Worm (Caenorhabditis elegans): ENCODE results near the gene F43H9.3.

The F43H9.3 gene

DNA sequence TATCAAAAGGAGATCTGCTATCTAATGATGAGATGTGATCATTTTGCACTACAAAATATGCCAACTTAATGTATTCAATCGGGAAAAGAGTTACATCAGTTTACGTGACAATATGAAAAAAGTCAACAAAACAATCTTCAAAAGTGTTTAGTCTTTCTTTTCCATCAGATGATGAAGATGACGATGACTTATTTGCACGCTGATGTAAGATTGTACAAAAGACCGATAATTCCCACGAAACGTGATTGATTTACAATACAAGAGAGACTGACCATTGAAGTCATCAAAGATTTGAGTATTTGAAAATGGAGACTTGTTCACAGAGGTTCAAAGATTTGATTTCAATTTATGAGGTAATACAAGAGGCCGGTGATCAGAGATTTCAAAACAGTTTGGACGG is 519 bp upstream of the F43H9.3 start (continued):
- TF ChIP-seq efl-1 (optimal IDR thresholded peaks at IDR 0.05) (no peak), efl-1 (GFP tag; optimal IDR thresholded peaks at IDR 0.05 in 1 of 2) (peak in 1 of 2 experiments; percentile 43)

DNA sequence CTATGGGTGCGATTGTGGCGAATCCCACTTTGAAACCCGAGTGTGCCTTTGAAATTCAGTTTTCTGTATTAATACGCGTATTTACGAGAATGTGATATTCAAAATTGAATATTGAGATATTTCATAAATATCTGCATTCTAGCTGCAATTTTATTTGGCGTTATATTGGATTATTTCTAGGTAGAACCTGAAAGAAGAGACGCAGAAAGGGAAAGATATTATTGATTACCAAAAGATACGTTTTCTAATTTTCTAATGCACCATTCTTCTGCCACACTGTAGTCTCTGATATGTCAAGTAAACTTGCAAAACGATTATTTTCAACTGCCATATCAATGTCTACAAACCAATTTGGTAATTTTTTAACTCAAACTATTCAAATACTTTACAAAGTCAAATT is 2.7 kb downstream of the F43H9.3 start, which contains the start of gene ech-3:
ech-3 (plus strand) TSS at position 178 of the 400 bp plus-strand sequence.
- TF ChIP-seq lin-13 (GFP tag; optimal IDR thresholded peaks at IDR 0.05), result no peak
- TF ChIP-seq blmp-1 (tag; optimal IDR thresholded peaks at IDR 0.05), result peak; percentile 8
- no peak for TF ChIP-seq egl-27 (tag; optimal IDR thresholded peaks at IDR 0.05)
- peak in 1 of 2 experiments; percentile 5 for TF ChIP-seq efl-1 (optimal IDR thresholded peaks at IDR 0.05)
- peak in 1 of 2 experiments; percentile 84 for TF ChIP-seq efl-1 (GFP tag; optimal IDR thresholded peaks at IDR 0.05 in 1 of 2)
- TF ChIP-seq lin-35 (GFP tag; optimal IDR thresholded peaks at IDR 0.05), result peak in 1 of 2 experiments; percentile 30
- peak; percentile 31 for TF ChIP-seq nhr-20 (tag; optimal IDR thresholded peaks at IDR 0.05)
- TF ChIP-seq ama-1 (optimal IDR thresholded peaks at IDR 0.05), result no peak
- TF ChIP-seq ztf-11 (tag; optimal IDR thresholded peaks at IDR 0.05), result no peak
- TF ChIP-seq ces-1 (GFP tag; optimal IDR thresholded peaks at IDR 0.05), result no peak
- TF ChIP-seq hpl-2 (GFP tag; optimal IDR thresholded peaks at IDR 0.05), result no peak

DNA sequence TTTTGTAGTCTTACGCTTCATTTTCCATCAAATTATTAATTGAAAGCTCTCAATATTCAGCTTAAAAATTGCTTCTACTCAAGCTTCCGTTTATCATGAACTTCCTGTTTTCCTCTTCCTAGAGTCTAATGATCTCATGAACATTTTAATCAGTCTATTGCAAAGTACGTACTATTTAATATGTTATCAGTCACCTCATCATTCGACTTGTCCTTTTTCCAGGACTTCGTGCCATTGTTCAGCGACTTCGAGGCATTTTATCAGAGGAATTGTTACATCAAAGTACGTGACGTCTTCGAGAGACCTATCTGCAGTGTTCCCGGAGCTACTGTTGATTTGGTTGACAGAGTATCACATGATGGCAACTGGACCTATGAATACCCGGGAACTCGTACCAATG is 5.0 kb downstream of the F43H9.3 start:
- TF ChIP-seq elt-2 (tag; optimal IDR thresholded peaks at IDR 0.05), result peak; percentile 17
- no peak for TF ChIP-seq zip-4 (GFP tag; optimal IDR thresholded peaks at IDR 0.05)
- TF ChIP-seq pqm-1 (tag; optimal IDR thresholded peaks at IDR 0.05), result peak; percentile 1

DNA sequence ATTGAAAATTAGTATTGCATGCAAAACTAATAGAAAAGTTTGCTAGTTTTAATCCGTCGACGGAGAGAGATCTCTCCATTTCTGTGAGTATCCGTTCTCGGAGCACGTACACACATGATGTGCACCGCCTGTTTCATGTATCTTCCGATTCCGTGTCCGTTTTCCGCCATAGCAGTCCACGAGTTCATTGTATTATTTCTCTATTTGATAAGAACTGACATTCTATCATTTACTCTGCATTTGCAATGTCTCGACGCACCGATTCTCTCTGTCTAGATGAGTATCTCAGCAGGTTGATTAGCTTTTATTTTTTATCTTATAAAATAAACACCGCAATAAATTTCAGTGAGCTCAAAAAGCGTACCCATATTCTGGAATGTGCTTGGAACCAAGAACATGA is 5.8 kb downstream of the F43H9.3 start:
- peak; percentile 18 for TF ChIP-seq elt-2 (tag; optimal IDR thresholded peaks at IDR 0.05)
- TF ChIP-seq snu-23 (GFP tag; optimal IDR thresholded peaks at IDR 0.05), result no peak

DNA sequence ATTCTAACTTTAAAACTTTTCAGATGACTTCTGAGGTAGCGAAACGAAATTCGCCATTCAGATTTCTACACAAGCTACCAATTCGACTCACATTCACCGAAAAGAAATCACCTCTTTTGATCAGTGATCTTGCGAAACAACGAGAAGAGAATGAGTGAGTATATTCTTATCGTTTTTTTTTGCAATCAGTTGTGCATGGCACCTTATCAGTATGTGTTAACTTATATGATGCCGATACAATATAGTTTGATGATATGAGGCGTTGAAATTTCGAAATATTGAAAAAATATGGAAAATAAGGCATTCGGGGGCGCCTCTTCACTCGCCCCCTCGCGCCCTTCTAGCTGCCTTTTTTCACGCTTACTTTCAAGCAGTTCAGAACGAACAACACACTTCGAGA is 6.8 kb downstream of the F43H9.3 start:
- TF ChIP-seq snpc-4 (tag; optimal IDR thresholded peaks at IDR 0.05), result no peak
- TF ChIP-seq efl-3 (GFP tag; optimal IDR thresholded peaks at IDR 0.05), result no peak
- peak; percentile 14 for TF ChIP-seq jun-1 (tag; optimal IDR thresholded peaks at IDR 0.05)
- TF ChIP-seq isw-1 (GFP tag; IDR thresholded peaks at IDR 0.05), result no peak
- no peak for TF ChIP-seq fos-1 (tag; optimal IDR thresholded peaks at IDR 0.05)
- no peak for TF ChIP-seq ztf-11 (tag; optimal IDR thresholded peaks at IDR 0.05)
- TF ChIP-seq mab-9 (GFP tag; IDR thresholded peaks at IDR 0.05), result no peak
- TF ChIP-seq lin-39 (tag; optimal IDR thresholded peaks at IDR 0.05), result no peak
- TF ChIP-seq ceh-63 (GFP tag; optimal IDR thresholded peaks at IDR 0.05), result no peak
- no peak for TF ChIP-seq ets-5 (GFP tag; IDR thresholded peaks at IDR 0.05)
- no peak for TF ChIP-seq unc-98 (GFP tag; IDR thresholded peaks at IDR 0.05)
- TF ChIP-seq snu-23 (GFP tag; optimal IDR thresholded peaks at IDR 0.05), result no peak
- no peak for TF ChIP-seq nhr-11 (tag; optimal IDR thresholded peaks at IDR 0.05)
- TF ChIP-seq fkh-4 (tag; optimal IDR thresholded peaks at IDR 0.05; ENCODE audit: borderline replicate concordance), result no peak
- no peak for TF ChIP-seq dpl-1 (GFP tag; optimal IDR thresholded peaks at IDR 0.05)
- TF ChIP-seq C04F5.9 (tag; optimal IDR thresholded peaks at IDR 0.05), result no peak
- TF ChIP-seq lsy-2 (tag; optimal IDR thresholded peaks at IDR 0.05), result no peak
- TF ChIP-seq mep-1 (tag; optimal IDR thresholded peaks at IDR 0.05), result no peak
- TF ChIP-seq nhr-19 (GFP tag; conservative IDR thresholded peaks at IDR 0.05), result no peak
- TF ChIP-seq nhr-20 (tag; optimal IDR thresholded peaks at IDR 0.05), result peak; percentile 43
- TF ChIP-seq lin-14 (GFP tag; optimal IDR thresholded peaks at IDR 0.05), result no peak
- no peak for TF ChIP-seq alr-1 (tag; optimal IDR thresholded peaks at IDR 0.05; ENCODE audit: borderline replicate concordance)
- TF ChIP-seq nhr-12 (tag; optimal IDR thresholded peaks at IDR 0.05), result no peak
- TF ChIP-seq aly-2 (tag; optimal IDR thresholded peaks at IDR 0.05), result no peak
- TF ChIP-seq irx-1 (tag; optimal IDR thresholded peaks at IDR 0.05), result no peak
- no peak for TF ChIP-seq ztf-4 (tag; optimal IDR thresholded peaks at IDR 0.05)
- no peak for TF ChIP-seq nhr-28 (tag; optimal IDR thresholded peaks at IDR 0.05)
- TF ChIP-seq rnt-1 (tag; optimal IDR thresholded peaks at IDR 0.05), result no peak
- no peak for TF ChIP-seq sup-37 (GFP tag; optimal IDR thresholded peaks at IDR 0.05)
- no peak for TF ChIP-seq vab-15 (tag; optimal IDR thresholded peaks at IDR 0.05)
- peak; percentile 67 for TF ChIP-seq pqm-1 (tag; optimal IDR thresholded peaks at IDR 0.05)
- no peak for TF ChIP-seq nhr-84 (tag; optimal IDR thresholded peaks at IDR 0.05)
- TF ChIP-seq egl-13 (tag; optimal IDR thresholded peaks at IDR 0.05), result no peak
- no peak for TF ChIP-seq ceh-88 (GFP tag; IDR thresholded peaks at IDR 0.05)
- TF ChIP-seq elt-2 (tag; optimal IDR thresholded peaks at IDR 0.05), result peak; percentile 75
- no peak for TF ChIP-seq nhr-85 (tag)

Data from whole organism, L1 larva.